Fruit fly (Drosophila melanogaster) whole organism, wandering third instar larva: Measurements from ENCODE around the gene CG32388.

Experiments
- CrebA ChIP-seq: fragments of 200-800 bp; sonication (Bioruptor generic); optimal IDR thresholded peaks from 2 replicates; lab custom pipeline; 2016; ENCODE audit warnings: missing biosample characterization, mild to moderate bottlenecking, missing genetic modification characterization, borderline replicate concordance
- Mio ChIP-seq: sonication (Bioruptor generic); optimal IDR thresholded peaks from 2 replicates; lab custom pipeline; 2016; ENCODE audit warnings: missing biosample characterization, missing genetic modification characterization
- OdsH ChIP-seq: fragments of 200-800 bp; sonication (Bioruptor generic); optimal IDR thresholded peaks from 2 replicates; lab custom pipeline; 2016; ENCODE audit warnings: missing biosample characterization, mild to moderate bottlenecking, missing genetic modification characterization
- lola ChIP-seq: fragments of >200 bp; optimal IDR thresholded peaks from 2 replicates; lab custom pipeline; 2017; ENCODE audit warnings: missing biosample characterization, missing genetic modification characterization
- pan ChIP-seq: fragments of >200 bp; optimal IDR thresholded peaks from 2 replicates; lab custom pipeline; 2017
- psq ChIP-seq: fragments of 200-800 bp; sonication (Bioruptor generic); optimal IDR thresholded peaks from 3 replicates; lab custom pipeline; 2017; ENCODE audit warnings: missing biosample characterization, mild to moderate bottlenecking, missing genetic modification characterization, moderate library complexity
- usp ChIP-seq: fragments of >200 bp; optimal IDR thresholded peaks from 2 replicates; lab custom pipeline; 2017; ENCODE audit warnings: missing biosample characterization, missing genetic modification characterization

dm6 chr3L:6957753-6958420, 26.5 kb downstream of the CG32388 start, which contains the start of the genes Uqcc1 and Surf1:
- TF ChIP-seq lola (GFP tag; lab: Kevin White, UChicago): no peak
- no peak for TF ChIP-seq pan
- TF ChIP-seq CrebA: no peak
- no peak for TF ChIP-seq OdsH
- TF ChIP-seq Mio (GFP tag; lab: Kevin White, UChicago): no peak
- TF ChIP-seq psq (GFP tag; lab: Kevin White, UChicago): no peak
- TF ChIP-seq usp (GFP tag; lab: Kevin White, UChicago): no peak
